Worm (Caenorhabditis elegans) whole organism, early embryonic: ENCODE measurements around the gene taf-3.

Experiments used
- B0310.2 ChIP-seq: sonication (generic microtip); optimal IDR thresholded peaks from 2 replicates; lab custom pipeline; 2016; ENCODE audit warnings: mild to moderate bottlenecking, missing genetic modification characterization, missing compliant biosample characterization
- F13C5.2 ChIP-seq: sonication (generic microtip); optimal IDR thresholded peaks from 2 replicates; lab custom pipeline; 2017; ENCODE audit warnings: mild to moderate bottlenecking, missing genetic modification characterization, inconsistent platforms, missing compliant biosample characterization
- ama-1 ChIP-seq: fragments of 150-350 bp; optimal IDR thresholded peaks from 2 replicates; lab custom pipeline; 2014
- ceh-13 ChIP-seq: fragments of 200-800 bp; sonication (Bioruptor generic); optimal IDR thresholded peaks from 2 replicates; lab custom pipeline; 2018; ENCODE audit warnings: mild to moderate bottlenecking, missing genetic modification characterization, missing compliant biosample characterization
- flt-1 ChIP-seq: fragments of 200-800 bp; sonication (Bioruptor generic); IDR thresholded peaks from 2 replicates; pipeline ENCODE4 v1.3.6; 2022; ENCODE audit warnings: missing genetic modification characterization, missing compliant biosample characterization
- hmg-4 ChIP-seq: fragments of 200-800 bp; sonication (Bioruptor generic); optimal IDR thresholded peaks from 2 replicates; lab custom pipeline; 2018; ENCODE audit warnings: mild to moderate bottlenecking, missing genetic modification characterization, missing compliant biosample characterization
- hnd-1 ChIP-seq: sonication (generic microtip); optimal IDR thresholded peaks from 2 replicates; lab custom pipeline; 2016; ENCODE audit warnings: missing genetic modification characterization, missing compliant biosample characterization
- tbx-11 ChIP-seq: fragments of 200-800 bp; sonication (Bioruptor generic); IDR thresholded peaks from 2 replicates; pipeline ENCODE4 v1.3.6; 2022; ENCODE audit warnings: missing genetic modification characterization, missing compliant biosample characterization
- tbx-37 ChIP-seq: fragments of 200-800 bp; sonication (Bioruptor generic); conservative IDR thresholded peaks from 2 replicates; pipeline ENCODE4 v1.3.6; 2022; ENCODE audit warnings: missing genetic modification reagents, missing genetic modification characterization, missing compliant biosample characterization

DNA sequence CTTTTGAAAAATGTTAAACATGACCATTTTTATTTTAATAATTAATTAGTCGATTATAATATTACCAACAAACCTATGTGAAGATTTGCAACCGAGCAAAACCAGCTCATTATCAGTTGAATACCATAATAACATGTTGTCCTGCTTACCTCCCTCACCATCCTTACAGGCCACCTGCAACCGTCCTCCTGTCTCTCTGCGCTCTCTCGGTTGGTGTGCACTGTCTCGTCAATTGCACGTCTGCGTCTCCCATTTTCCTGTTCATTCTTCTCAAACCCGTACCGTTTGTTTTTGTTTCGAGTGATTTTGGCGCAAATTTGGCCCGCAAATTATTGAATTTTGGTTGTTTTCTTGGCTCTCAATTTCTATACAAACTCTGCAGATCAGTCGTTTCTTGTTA lies 810 bp upstream of the taf-3 start:
- TF ChIP-seq ama-1 (lab: Kevin White, UChicago): no peak
- TF ChIP-seq flt-1 (GFP tag; lab: Robert Waterston, UW): no peak
- TF ChIP-seq tbx-11 (GFP tag; lab: Robert Waterston, UW): no peak
- no peak for TF ChIP-seq F13C5.2 (tag; lab: Kevin White, UChicago)
- no peak for TF ChIP-seq tbx-37 (GFP tag; lab: Robert Waterston, UW)
- TF ChIP-seq B0310.2 (tag; lab: Kevin White, UChicago): no peak
- TF ChIP-seq hnd-1: no peak
- no peak for TF ChIP-seq hmg-4
- TF ChIP-seq ceh-13: no peak
